Fruit fly (Drosophila melanogaster) whole organism, wandering third instar larva: ENCODE results near the gene Lectin-galC1.

Experiments used
- CG9705 ChIP-seq: fragments of 200-800 bp; sonication (Bioruptor generic); optimal IDR thresholded peaks from 2 replicates; lab custom pipeline; 2018; ENCODE audit warnings: missing biosample characterization, mild to moderate bottlenecking, missing genetic modification characterization
- GATAd ChIP-seq: sonication (Bioruptor generic); optimal IDR thresholded peaks from 2 replicates; lab custom pipeline; 2016; ENCODE audit warnings: missing biosample characterization, missing genetic modification characterization
- Hr78 ChIP-seq: fragments of >200 bp; optimal IDR thresholded peaks from 2 replicates; lab custom pipeline; 2017; ENCODE audit warnings: missing biosample characterization, missing genetic modification characterization
- Hr83 ChIP-seq: fragments of 200-300 bp; sonication (Bioruptor generic); optimal IDR thresholded peaks from 2 replicates; lab custom pipeline; 2016; ENCODE audit warnings: missing biosample characterization, mild to moderate bottlenecking, missing genetic modification characterization, moderate library complexity; ENCODE audit not compliant: poor library complexity, severe bottlenecking
- Myc ChIP-seq: fragments of >200 bp; optimal IDR thresholded peaks from 2 replicates; lab custom pipeline; 2017
- OdsH ChIP-seq: fragments of 200-800 bp; sonication (Bioruptor generic); optimal IDR thresholded peaks from 2 replicates; lab custom pipeline; 2016; ENCODE audit warnings: missing biosample characterization, mild to moderate bottlenecking, missing genetic modification characterization
- br ChIP-seq: fragments of 200-800 bp; sonication (Bioruptor generic); optimal IDR thresholded peaks from 2 replicates; lab custom pipeline; 2016; ENCODE audit warnings: missing biosample characterization, missing genetic modification characterization
- dl ChIP-seq, 2 experiments: fragments of 175-275, 200-275 bp in 1 of 2; fragments of 200-275 bp in 1 of 2; sonication (Bioruptor generic); optimal IDR thresholded peaks; lab custom pipeline; 2018; ENCODE audit warnings: mild to moderate bottlenecking in 2 of 2, missing biosample characterization in 2 of 2, missing genetic modification characterization in 2 of 2, moderate library complexity in 2 of 2; ENCODE audit not compliant: partially characterized antibody in 2 of 2, insufficient read depth in 1 of 2
- dsf ChIP-seq: sonication (Bioruptor generic); optimal IDR thresholded peaks from 2 replicates; lab custom pipeline; 2016; ENCODE audit warnings: missing biosample characterization, missing genetic modification characterization, borderline replicate concordance
- foxo ChIP-seq, 2 experiments: fragments of 200-800 bp; sonication (Bioruptor generic); optimal IDR thresholded peaks; 2 replicates in 1 of 2; 3 replicates in 1 of 2; lab custom pipeline; 2016 to 2017; ENCODE audit warnings: missing biosample characterization in 2 of 2, missing genetic modification characterization in 2 of 2
- fru ChIP-seq: fragments of 200-800 bp; sonication (Bioruptor generic); optimal IDR thresholded peaks from 3 replicates; lab custom pipeline; 2016; ENCODE audit warnings: missing biosample characterization, mild to moderate bottlenecking, missing genetic modification characterization
- lola ChIP-seq: fragments of >200 bp; optimal IDR thresholded peaks from 2 replicates; lab custom pipeline; 2017; ENCODE audit warnings: missing biosample characterization, missing genetic modification characterization
- sv ChIP-seq: fragments of 200-800 bp; sonication (Bioruptor generic); optimal IDR thresholded peaks from 3 replicates; lab custom pipeline; 2016; ENCODE audit warnings: missing biosample characterization, missing genetic modification characterization

Lectin-galC1 gene

dm6 chr2L:19463824-19464317, 46.6 kb downstream of the Lectin-galC1 start, which contains the start of gene tj:
Gene tj (plus strand): TSS chr2L:19464267.
- no peak for TF ChIP-seq Hr78 (GFP tag; lab: Kevin White, UChicago)
- no peak for TF ChIP-seq Myc (lab: Kevin White, UChicago)
- no peak for TF ChIP-seq fru
- TF ChIP-seq dl (GFP tag; optimal IDR thresholded peaks at IDR 0.05; lab: Kevin White, UChicago; ENCODE audit: insufficient read depth in 1 of 2, partially characterized antibody in 2 of 2) = no peak
- TF ChIP-seq sv (GFP tag; lab: Kevin White, UChicago) = no peak
- no peak for TF ChIP-seq CG9705 (GFP tag; lab: Kevin White, UChicago)
- no peak for TF ChIP-seq foxo (GFP tag; optimal IDR thresholded peaks at IDR 0.05; lab: Kevin White, UChicago)
- no peak for TF ChIP-seq br (GFP tag; lab: Kevin White, UChicago)
- no peak for TF ChIP-seq dsf (GFP tag; lab: Kevin White, UChicago)
- no peak for TF ChIP-seq OdsH (GFP tag; lab: Kevin White, UChicago)
- TF ChIP-seq Hr83 = no peak
- TF ChIP-seq GATAd (GFP tag; lab: Kevin White, UChicago) = no peak
- TF ChIP-seq lola (GFP tag; lab: Kevin White, UChicago) = no peak
